Fruit fly (Drosophila melanogaster) whole organism, embryonic: ENCODE data around the gene CG5003.

Source experiments
- BEAF-32 ChIP-seq: fragments of 200-800 bp; sonication (Bioruptor generic); optimal IDR thresholded peaks from 3 replicates; lab custom pipeline; 2017; ENCODE audit warnings: missing biosample characterization, missing genetic modification characterization, mild to moderate bottlenecking, moderate library complexity, missing genetic modification reagents
- BtbVII ChIP-seq: fragments of 200-800 bp; sonication (Bioruptor generic); optimal IDR thresholded peaks from 3 replicates; lab custom pipeline; 2017; ENCODE audit warnings: missing biosample characterization, mild to moderate bottlenecking, missing genetic modification characterization
- CG10366 ChIP-seq: fragments of 200-800 bp; sonication (Bioruptor generic); IDR thresholded peaks from 2 replicates; pipeline ENCODE4 v1.3.6; 2022; ENCODE audit warnings: missing biosample characterization, missing genetic modification characterization
- CG12659 ChIP-seq: fragments of 200-800 bp; sonication (Bioruptor generic); optimal IDR thresholded peaks from 3 replicates; lab custom pipeline; 2017; ENCODE audit warnings: mild to moderate bottlenecking, missing biosample characterization, missing genetic modification reagents, missing genetic modification characterization
- CG15479 ChIP-seq: fragments of 200-800 bp; sonication (Bioruptor generic); optimal IDR thresholded peaks from 3 replicates; lab custom pipeline; 2019; ENCODE audit warnings: missing biosample characterization, mild to moderate bottlenecking, missing genetic modification characterization, moderate library complexity
- CG1602 ChIP-seq: fragments of 200-800 bp; sonication (Bioruptor generic); optimal IDR thresholded peaks from 3 replicates; lab custom pipeline; 2016; ENCODE audit warnings: missing biosample characterization, missing genetic modification characterization
- CG17186 ChIP-seq: fragments of 200-800 bp; sonication (Bioruptor generic); optimal IDR thresholded peaks from 3 replicates; lab custom pipeline; 2017; ENCODE audit warnings: missing biosample characterization, missing genetic modification reagents, missing genetic modification characterization
- CG17612 ChIP-seq: fragments of 200-800 bp; sonication (Bioruptor generic); IDR thresholded peaks from 2 replicates; pipeline ENCODE4 v1.3.6; 2022; ENCODE audit warnings: missing biosample characterization, missing genetic modification characterization
- CG18262 ChIP-seq: fragments of 200-800 bp; optimal IDR thresholded peaks from 3 replicates; lab custom pipeline; 2019; ENCODE audit warnings: missing biosample characterization, mild to moderate bottlenecking, missing genetic modification characterization, moderate library complexity
- CG2116 ChIP-seq: fragments of 200-800 bp; sonication (Bioruptor generic); optimal IDR thresholded peaks from 3 replicates; lab custom pipeline; 2018; ENCODE audit warnings: missing biosample characterization, mild to moderate bottlenecking, missing genetic modification characterization
- CG2678 ChIP-seq: fragments of 200-800 bp; sonication (Bioruptor generic); optimal IDR thresholded peaks from 3 replicates; lab custom pipeline; 2019; ENCODE audit warnings: missing biosample characterization, mild to moderate bottlenecking, missing genetic modification characterization, moderate library complexity
- CG32772 ChIP-seq: fragments of 200-800 bp; sonication (Bioruptor generic); IDR thresholded peaks from 2 replicates; pipeline ENCODE4 v1.3.6; 2022; ENCODE audit warnings: missing biosample characterization, missing genetic modification characterization
- CG34422 ChIP-seq: fragments of 200-800 bp; sonication (Bioruptor generic); IDR thresholded peaks from 3 replicates; pipeline ENCODE4 v1.3.6; 2022; ENCODE audit warnings: missing biosample characterization, missing genetic modification characterization
- CG42726 ChIP-seq: fragments of 200-800 bp; sonication (Bioruptor generic); IDR thresholded peaks from 2 replicates; pipeline ENCODE4 v1.3.6; 2022; ENCODE audit warnings: missing biosample characterization, missing genetic modification characterization; ENCODE audit not compliant: partially characterized antibody
- CG4328 ChIP-seq: fragments of 200-800 bp; sonication (Bioruptor generic); optimal IDR thresholded peaks from 3 replicates; lab custom pipeline; 2017; ENCODE audit warnings: missing biosample characterization, missing genetic modification reagents, missing genetic modification characterization
- CG6254 ChIP-seq: fragments of 200-800 bp; sonication (Bioruptor generic); optimal IDR thresholded peaks from 3 replicates; lab custom pipeline; 2017; ENCODE audit warnings: mild to moderate bottlenecking, missing biosample characterization, missing genetic modification reagents, missing genetic modification characterization
- CG7786 ChIP-seq: fragments of 200-800 bp; sonication (Bioruptor generic); optimal IDR thresholded peaks from 2 replicates; lab custom pipeline; 2016; ENCODE audit warnings: missing biosample characterization, missing genetic modification characterization
- CG9817 ChIP-seq: fragments of 200-800 bp; sonication (Bioruptor generic); optimal IDR thresholded peaks from 2 replicates; lab custom pipeline; 2018; ENCODE audit warnings: missing biosample characterization, mild to moderate bottlenecking, missing genetic modification characterization, moderate library complexity
- Camta ChIP-seq: fragments of 200-800 bp; sonication (Bioruptor generic); optimal IDR thresholded peaks from 2 replicates; lab custom pipeline; 2016; ENCODE audit warnings: missing biosample characterization, missing genetic modification characterization
- Dip2 ChIP-seq: fragments of 200-800 bp; sonication (Bioruptor generic); IDR thresholded peaks from 2 replicates; pipeline ENCODE4 v1.3.6; 2022; ENCODE audit warnings: missing biosample characterization, missing genetic modification characterization
- Ets65A ChIP-seq: fragments of 200-800 bp; sonication (Bioruptor generic); peaks from one replicate; lab custom pipeline; 2016; ENCODE audit warnings: missing biosample characterization, missing genetic modification characterization
- Lpt ChIP-seq: fragments of >200 bp; optimal IDR thresholded peaks from 2 replicates; lab custom pipeline; 2018; ENCODE audit warnings: missing biosample characterization, missing genetic modification characterization
- NC2α ChIP-seq: fragments of 200-800 bp; sonication (Bioruptor generic); optimal IDR thresholded peaks from 2 replicates; lab custom pipeline; 2016; ENCODE audit warnings: missing biosample characterization, missing genetic modification characterization
- Oli ChIP-seq: fragments of 200-800 bp; sonication (Bioruptor generic); optimal IDR thresholded peaks from 2 replicates; lab custom pipeline; 2018; ENCODE audit warnings: missing biosample characterization, mild to moderate bottlenecking, missing genetic modification characterization, moderate library complexity
- Opbp ChIP-seq: fragments of 200-800 bp; sonication (Bioruptor generic); IDR thresholded peaks from 3 replicates; pipeline ENCODE4 v1.3.6; 2022; ENCODE audit warnings: missing biosample characterization, missing genetic modification characterization; ENCODE audit not compliant: partially characterized antibody
- Optix ChIP-seq: fragments of 200-800 bp; sonication (Bioruptor generic); IDR thresholded peaks from 3 replicates; pipeline ENCODE4 v1.3.6; 2022; ENCODE audit warnings: missing biosample characterization, missing genetic modification characterization
- Pdp1 ChIP-seq, 2 experiments: fragments of 200-800 bp; sonication (Bioruptor generic); optimal IDR thresholded peaks; 3 replicates each; lab custom pipeline; 2016; ENCODE audit warnings: missing biosample characterization in 2 of 2, missing genetic modification characterization in 2 of 2, mild to moderate bottlenecking in 1 of 2, moderate library complexity in 1 of 2
- TFAM ChIP-seq: fragments of 200-800 bp; sonication (Bioruptor generic); optimal IDR thresholded peaks from 2 replicates; lab custom pipeline; 2017; ENCODE audit warnings: missing biosample characterization, missing genetic modification characterization, inconsistent platforms
- Tbp ChIP-seq: fragments of >200 bp; optimal IDR thresholded peaks from 2 replicates; lab custom pipeline; 2018; ENCODE audit warnings: missing biosample characterization, missing genetic modification characterization
- Trl ChIP-seq, 3 experiments: fragments of >200 bp in 2 of 3; fragments of 200-800 bp in 1 of 3; sonication (Bioruptor generic) in 1 of 3; optimal IDR thresholded peaks; 2 replicates in 1 of 3; 3 replicates in 2 of 3; lab custom pipeline; 2016 to 2017; ENCODE audit warnings: missing biosample characterization in 1 of 3, missing genetic modification characterization in 1 of 3
- YL-1 ChIP-seq: fragments of 200-800 bp; sonication (Bioruptor generic); optimal IDR thresholded peaks from 3 replicates; lab custom pipeline; 2017; ENCODE audit warnings: missing biosample characterization, mild to moderate bottlenecking, missing genetic modification characterization
- ab ChIP-seq: fragments of 200-800 bp; sonication (Bioruptor generic); optimal IDR thresholded peaks from 2 replicates; lab custom pipeline; 2016; ENCODE audit warnings: missing biosample characterization, missing genetic modification characterization
- abd-A ChIP-seq: fragments of 200-800 bp; sonication (Bioruptor generic); optimal IDR thresholded peaks from 3 replicates; lab custom pipeline; 2019; ENCODE audit warnings: missing biosample characterization, mild to moderate bottlenecking, missing genetic modification characterization, moderate library complexity
- ato ChIP-seq: fragments of 200-800 bp; sonication (Bioruptor generic); IDR thresholded peaks from 2 replicates; pipeline ENCODE4 v1.3.6; 2022; ENCODE audit warnings: missing biosample characterization, missing genetic modification characterization; ENCODE audit not compliant: partially characterized antibody
- chif ChIP-seq, 2 experiments: fragments of 200-800 bp; sonication (Bioruptor generic); optimal IDR thresholded peaks; 3 replicates each; lab custom pipeline; 2016; ENCODE audit warnings: missing biosample characterization in 2 of 2, missing genetic modification characterization in 2 of 2
- chn ChIP-seq: fragments of 200-800 bp; sonication (Bioruptor generic); optimal IDR thresholded peaks from 2 replicates; lab custom pipeline; 2016; ENCODE audit warnings: missing biosample characterization, missing genetic modification characterization
- ci ChIP-seq: fragments of 200-800 bp; sonication (Bioruptor generic); IDR thresholded peaks from 3 replicates; pipeline ENCODE4 v1.3.6; 2022; ENCODE audit warnings: missing biosample characterization, missing genetic modification characterization
- da ChIP-seq: fragments of 200-800 bp; sonication (Bioruptor generic); optimal IDR thresholded peaks from 2 replicates; lab custom pipeline; 2016; ENCODE audit warnings: missing biosample characterization, missing genetic modification characterization
- dimm ChIP-seq: fragments of 200-800 bp; sonication (Bioruptor generic); IDR thresholded peaks from 2 replicates; pipeline ENCODE4 v1.3.6; 2022; ENCODE audit warnings: missing biosample characterization, missing genetic modification characterization
- dysf ChIP-seq: fragments of 200-800 bp; sonication (Bioruptor generic); IDR thresholded peaks from 3 replicates; pipeline ENCODE4 v1.3.6; 2022; ENCODE audit warnings: missing biosample characterization, missing genetic modification characterization
- exex ChIP-seq: fragments of 200-800 bp; sonication (Bioruptor generic); optimal IDR thresholded peaks from 4 replicates; lab custom pipeline; 2018; ENCODE audit warnings: missing biosample characterization, mild to moderate bottlenecking, missing genetic modification characterization, moderate library complexity
- gce ChIP-seq: fragments of 200-800 bp; sonication (Bioruptor generic); IDR thresholded peaks from 3 replicates; pipeline ENCODE4 v1.3.6; 2022; ENCODE audit warnings: missing biosample characterization, missing genetic modification characterization
- gfzf ChIP-seq: fragments of 200-800 bp; sonication (Bioruptor generic); optimal IDR thresholded peaks from 2 replicates; lab custom pipeline; 2016; ENCODE audit warnings: missing biosample characterization, mild to moderate bottlenecking, missing genetic modification characterization, moderate library complexity
- h ChIP-seq: fragments of >200 bp; optimal IDR thresholded peaks from 2 replicates; lab custom pipeline; 2017
- ind ChIP-seq: fragments of 200-800 bp; sonication (Bioruptor generic); optimal IDR thresholded peaks from 3 replicates; lab custom pipeline; 2016; ENCODE audit warnings: missing biosample characterization, missing genetic modification characterization
- lov ChIP-seq, 2 experiments: fragments of 200-800 bp in 1 of 2; fragments of >200 bp in 1 of 2; sonication (Bioruptor generic) in 1 of 2; IDR thresholded peaks in 1 of 2; optimal IDR thresholded peaks in 1 of 2; 2 replicates in 1 of 2; 3 replicates in 1 of 2; pipeline versions ENCODE4 v1.3.6 to Lab custom; 2017 to 2022; ENCODE audit warnings: missing biosample characterization in 1 of 2, missing genetic modification characterization in 1 of 2
- mam ChIP-seq: fragments of 200-800 bp; sonication (Bioruptor generic); optimal IDR thresholded peaks from 3 replicates; lab custom pipeline; 2016; ENCODE audit warnings: missing biosample characterization, missing genetic modification characterization
- peb ChIP-seq: fragments of 200-800 bp; sonication (Bioruptor generic); IDR thresholded peaks from 2 replicates; pipeline ENCODE4 v1.3.6; 2022; ENCODE audit warnings: missing biosample characterization, missing genetic modification characterization
- psq ChIP-seq: fragments of 200-800 bp; sonication (Bioruptor generic); optimal IDR thresholded peaks from 2 replicates; lab custom pipeline; 2017; ENCODE audit warnings: missing biosample characterization, missing genetic modification characterization
- slp2 ChIP-seq: fragments of 200-800 bp; sonication (Bioruptor generic); optimal IDR thresholded peaks from 2 replicates; lab custom pipeline; 2016; ENCODE audit warnings: missing biosample characterization, missing genetic modification characterization
- tup ChIP-seq: fragments of 200-800 bp; sonication (Bioruptor generic); optimal IDR thresholded peaks from 2 replicates; lab custom pipeline; 2016; ENCODE audit warnings: missing biosample characterization, mild to moderate bottlenecking, missing genetic modification characterization, moderate library complexity

The CG5003 gene

DNA sequence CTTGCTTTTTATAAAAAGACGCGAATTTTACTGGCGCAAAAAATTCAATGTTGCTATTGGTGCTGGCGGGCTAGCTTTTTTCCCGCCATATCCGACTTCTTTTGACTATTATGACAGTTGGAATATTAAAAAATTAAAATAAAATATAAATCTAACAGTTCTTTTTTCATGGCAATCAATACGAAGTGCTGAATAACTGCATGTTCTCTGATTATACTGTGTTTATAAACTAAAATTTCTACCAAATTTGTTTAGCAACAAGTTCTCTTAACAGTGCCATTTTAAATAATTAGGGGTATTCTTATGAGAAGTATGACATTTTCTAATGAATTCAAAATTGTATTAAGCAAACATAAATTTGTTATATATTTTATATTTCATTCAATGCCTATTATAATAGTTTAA, 3.1 kb upstream of the CG5003 start, which contains the start of gene Boh1 (continued):
- no peak for TF ChIP-seq CG7786
- TF ChIP-seq CG17186 (GFP tag; lab: Kevin White, UChicago): no peak
- TF ChIP-seq lov (optimal IDR thresholded peaks at IDR 0.05; lab: Kevin White, UChicago): no peak
- no peak for TF ChIP-seq lov (GFP tag; IDR thresholded peaks at IDR 0.05; lab: Robert Waterston, UW)
- no peak for TF ChIP-seq abd-A (tag; lab: Kevin White, UChicago)
- peak; percentile 26 for TF ChIP-seq BtbVII (GFP tag; lab: Kevin White, UChicago)
- TF ChIP-seq CG2678 (tag; lab: Kevin White, UChicago): peak; percentile 60
- TF ChIP-seq CG9817 (tag; lab: Kevin White, UChicago): peak; percentile 2
- TF ChIP-seq CG1602 (GFP tag; lab: Kevin White, UChicago): no peak
- no peak for TF ChIP-seq dimm (GFP tag; lab: Robert Waterston, UW)
- no peak for TF ChIP-seq chif (GFP tag; optimal IDR thresholded peaks at IDR 0.05; lab: Kevin White, UChicago)
- no peak for TF ChIP-seq tup (GFP tag; lab: Kevin White, UChicago)
- TF ChIP-seq Trl (optimal IDR thresholded peaks at IDR 0.05; lab: Kevin White, UChicago): no peak
- TF ChIP-seq Trl (GFP tag; optimal IDR thresholded peaks at IDR 0.05; lab: Kevin White, UChicago): no peak
- TF ChIP-seq Pdp1 (GFP tag; optimal IDR thresholded peaks at IDR 0.05; lab: Kevin White, UChicago): peak in 1 of 2 experiments; percentile 7
- no peak for TF ChIP-seq CG6254 (GFP tag; lab: Kevin White, UChicago)
- no peak for TF ChIP-seq Opbp (GFP tag; lab: Robert Waterston, UW)
- no peak for TF ChIP-seq gfzf
- TF ChIP-seq YL-1 (GFP tag; lab: Kevin White, UChicago): peak; percentile 21
- TF ChIP-seq CG12659 (GFP tag; lab: Kevin White, UChicago): peak; percentile 39
- no peak for TF ChIP-seq Ets65A (GFP tag; lab: Kevin White, UChicago)
- TF ChIP-seq Tbp (GFP tag; lab: Kevin White, UChicago): no peak
- no peak for TF ChIP-seq ab (GFP tag; lab: Kevin White, UChicago)
- no peak for TF ChIP-seq ci (GFP tag; lab: Robert Waterston, UW)
- TF ChIP-seq CG42726 (GFP tag; lab: Robert Waterston, UW): no peak
- peak; percentile 8 for TF ChIP-seq BEAF-32
- TF ChIP-seq dysf (GFP tag; lab: Robert Waterston, UW): no peak
- TF ChIP-seq CG2116: peak; percentile 67
- TF ChIP-seq da (GFP tag; lab: Kevin White, UChicago): no peak
- no peak for TF ChIP-seq CG17612 (GFP tag; lab: Robert Waterston, UW)
- no peak for TF ChIP-seq Optix (GFP tag; lab: Robert Waterston, UW)
- no peak for TF ChIP-seq h (lab: Kevin White, UChicago)
- TF ChIP-seq psq: no peak
- no peak for TF ChIP-seq exex (tag; lab: Kevin White, UChicago)
- TF ChIP-seq Dip2 (GFP tag; lab: Robert Waterston, UW): no peak
- no peak for TF ChIP-seq CG32772 (GFP tag; lab: Robert Waterston, UW)
- TF ChIP-seq mam (GFP tag; lab: Kevin White, UChicago): no peak
- no peak for TF ChIP-seq CG10366 (GFP tag; lab: Robert Waterston, UW)
- no peak for TF ChIP-seq CG34422 (GFP tag; lab: Robert Waterston, UW)
- TF ChIP-seq Lpt (GFP tag; lab: Kevin White, UChicago): no peak
- TF ChIP-seq slp2: no peak
- TF ChIP-seq CG18262 (tag; lab: Kevin White, UChicago): peak; percentile 47
- no peak for TF ChIP-seq CG4328 (GFP tag; lab: Kevin White, UChicago)
- TF ChIP-seq ato (GFP tag; lab: Robert Waterston, UW): no peak
- no peak for TF ChIP-seq TFAM (GFP tag; lab: Kevin White, UChicago)
- no peak for TF ChIP-seq Camta (GFP tag; lab: Kevin White, UChicago)
- no peak for TF ChIP-seq NC2α (GFP tag; lab: Kevin White, UChicago)
- TF ChIP-seq chn (GFP tag; lab: Kevin White, UChicago): no peak
- peak; percentile 25 for TF ChIP-seq CG15479 (GFP tag; lab: Kevin White, UChicago)
- TF ChIP-seq ind (GFP tag; lab: Kevin White, UChicago): no peak
- no peak for TF ChIP-seq peb
- TF ChIP-seq Oli (tag; lab: Kevin White, UChicago): no peak
- TF ChIP-seq gce (GFP tag; lab: Robert Waterston, UW): no peak
